Worm (Caenorhabditis elegans): ENCODE measurements around the gene lips-15.
A peak's percentile ranks its signal among the peaks of the same experiment; 100 is the strongest.

lips-15 gene

DNA sequence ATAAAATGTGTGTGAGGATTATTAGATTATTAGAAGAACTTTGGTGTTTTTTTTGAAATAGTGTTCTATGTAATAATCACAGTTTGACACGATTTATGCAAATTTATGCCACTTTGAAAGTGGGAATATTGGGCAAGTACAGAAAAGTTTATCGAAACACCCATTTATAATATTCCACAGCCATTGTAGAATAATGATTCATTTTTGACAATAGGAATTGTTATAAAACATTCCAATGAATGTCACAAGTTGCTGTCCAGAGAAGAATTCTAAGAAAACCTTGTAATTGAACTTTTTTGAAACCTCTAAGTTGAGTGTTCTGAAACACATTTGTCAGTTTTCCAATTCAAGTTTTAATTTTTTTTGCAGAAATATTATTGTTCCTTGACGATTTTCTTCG lies 8.0 kb downstream of the lips-15 start, which contains the start of gene nspe-4:
Gene nspe-4 (plus strand): TSS at position 301 of the 400 bp plus-strand sequence.
- TF ChIP-seq ZK546.5 (tag; optimal IDR thresholded peaks at IDR 0.05) = no peak
- no peak for TF ChIP-seq nhr-129 (tag; optimal IDR thresholded peaks at IDR 0.05)
- TF ChIP-seq egl-27 (tag; optimal IDR thresholded peaks at IDR 0.05) = no peak
- no peak for TF ChIP-seq ceh-16 (tag; optimal IDR thresholded peaks at IDR 0.05)
- no peak for TF ChIP-seq nhr-10 (tag; optimal IDR thresholded peaks at IDR 0.05)

DNA sequence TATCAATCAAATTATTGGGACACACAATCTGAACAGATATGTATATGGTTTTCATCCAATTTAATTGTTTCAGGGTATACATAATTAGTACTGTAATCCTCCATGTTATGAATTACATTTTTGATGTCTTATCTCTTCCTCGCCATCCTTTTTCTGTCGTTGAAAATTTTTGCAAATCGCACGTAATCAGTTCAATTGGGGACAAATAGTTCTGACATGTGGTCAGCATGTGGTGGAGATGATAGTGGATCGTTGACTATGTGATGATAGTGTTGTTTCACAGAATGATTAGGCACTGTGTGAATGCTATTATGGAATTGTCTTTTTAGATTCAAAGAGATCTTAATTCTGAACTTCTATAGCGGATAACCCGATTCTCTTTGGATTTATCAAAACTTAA lies 11.2 kb downstream of the lips-15 start:
- peak; percentile 42 for TF ChIP-seq sma-3 (GFP tag; optimal IDR thresholded peaks at IDR 0.05)
- TF ChIP-seq sma-9 (GFP tag; optimal IDR thresholded peaks at IDR 0.05) = peak; percentile 94
- TF ChIP-seq sma-9 (tag; optimal IDR thresholded peaks at IDR 0.05) = no peak
- TF ChIP-seq aly-2 (tag; optimal IDR thresholded peaks at IDR 0.05) = no peak
- TF ChIP-seq blmp-1 (tag; optimal IDR thresholded peaks at IDR 0.05; ENCODE audit: insufficient read depth) = no peak
- TF ChIP-seq unc-39 (tag; optimal IDR thresholded peaks at IDR 0.05) = no peak

DNA sequence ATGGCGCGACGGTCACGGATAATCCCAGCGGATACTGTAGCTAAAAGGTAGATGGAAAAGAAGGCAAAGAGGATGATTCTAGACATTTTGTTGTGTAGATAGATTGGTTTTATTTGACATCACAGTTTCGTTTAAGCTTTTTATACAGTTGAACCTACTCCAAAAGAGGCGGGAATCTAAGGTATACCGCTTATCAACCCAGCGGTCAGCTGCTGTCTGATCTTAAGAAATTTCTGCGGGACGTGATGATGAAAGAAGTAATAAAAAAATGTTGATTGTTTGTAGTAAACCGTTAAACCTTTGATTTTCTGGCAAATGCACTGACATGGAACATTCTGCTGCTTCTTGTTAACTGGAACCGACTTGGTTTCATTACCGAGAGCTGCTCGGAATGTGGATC lies 11.9 kb downstream of the lips-15 start, which contains the start of gene nspe-6:
Gene nspe-6 (minus strand): TSS at position 101 of the 400 bp plus-strand sequence.
- no peak for TF ChIP-seq ZK546.5 (tag; optimal IDR thresholded peaks at IDR 0.05)
- TF ChIP-seq C34F6.9 (tag; optimal IDR thresholded peaks at IDR 0.05) = no peak
- TF ChIP-seq ceh-16 (tag; optimal IDR thresholded peaks at IDR 0.05) = no peak
- no peak for TF ChIP-seq mdl-1 (tag; optimal IDR thresholded peaks at IDR 0.05)
- TF ChIP-seq sma-3 (GFP tag; optimal IDR thresholded peaks at IDR 0.05) = no peak
- TF ChIP-seq snpc-4 (tag; optimal IDR thresholded peaks at IDR 0.05) = no peak
- TF ChIP-seq alr-1 (tag; optimal IDR thresholded peaks at IDR 0.05) = no peak
- TF ChIP-seq nhr-12 (tag; optimal IDR thresholded peaks at IDR 0.05) = no peak
- TF ChIP-seq egl-27 (tag; optimal IDR thresholded peaks at IDR 0.05) = no peak
- TF ChIP-seq zag-1 (tag; optimal IDR thresholded peaks at IDR 0.05) = no peak

DNA sequence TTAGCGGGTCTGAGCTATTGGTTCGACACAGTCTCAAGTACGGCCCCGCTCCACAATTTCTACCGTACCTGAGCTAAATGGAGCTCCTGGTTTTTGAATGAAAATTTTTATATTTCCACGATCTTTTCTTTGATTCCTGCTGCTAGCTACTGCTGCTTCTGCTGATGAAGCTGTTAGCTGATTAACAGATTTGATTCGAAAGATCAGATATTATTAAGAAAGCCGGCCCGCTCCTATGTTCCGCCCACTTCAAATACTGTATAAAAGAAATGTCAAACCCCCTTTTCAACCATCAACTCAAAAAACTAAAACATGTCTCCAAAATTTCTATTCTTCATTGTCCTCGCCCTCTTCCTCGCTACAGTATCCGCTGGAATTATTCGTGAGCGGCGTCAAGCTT lies 13.4 kb downstream of the lips-15 start, which contains the start of gene nspe-3:
Gene nspe-3 (plus strand): TSS at position 301 of the 400 bp plus-strand sequence.
- TF ChIP-seq nhr-12 (tag; optimal IDR thresholded peaks at IDR 0.05) (no peak), ama-1 (optimal IDR thresholded peaks at IDR 0.05) (no peak)

DNA sequence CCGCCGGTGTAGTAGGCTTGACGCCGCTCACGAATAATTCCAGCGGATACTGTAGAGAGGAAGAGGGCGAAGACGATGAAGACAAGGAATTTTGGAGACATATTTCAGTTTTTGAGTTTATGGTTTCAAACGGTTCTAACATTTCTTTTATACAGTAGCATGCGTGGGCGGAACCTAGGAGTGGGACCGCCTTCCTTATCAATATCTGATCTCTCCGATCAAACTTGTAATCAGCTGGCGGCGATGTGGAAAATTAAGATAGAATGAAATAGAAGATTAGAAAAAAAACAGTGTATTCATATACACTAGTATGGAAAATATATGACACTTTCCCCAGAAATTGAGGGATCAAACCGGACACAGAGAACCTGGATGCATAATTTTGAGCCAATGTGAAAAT lies 15.1 kb downstream of the lips-15 start, which contains the start of gene nspe-2:
Gene nspe-2 (minus strand): TSS at position 101 of the 400 bp plus-strand sequence.
- no peak for TF ChIP-seq F13H6.1 (tag; optimal IDR thresholded peaks at IDR 0.05)
- TF ChIP-seq lin-39 (tag; optimal IDR thresholded peaks at IDR 0.05) = no peak
- no peak for TF ChIP-seq Y55F3AM.14 (GFP tag; optimal IDR thresholded peaks at IDR 0.05)
- no peak for TF ChIP-seq nhr-12 (tag; optimal IDR thresholded peaks at IDR 0.05)
- TF ChIP-seq nhr-77 (tag; optimal IDR thresholded peaks at IDR 0.05) = no peak

DNA sequence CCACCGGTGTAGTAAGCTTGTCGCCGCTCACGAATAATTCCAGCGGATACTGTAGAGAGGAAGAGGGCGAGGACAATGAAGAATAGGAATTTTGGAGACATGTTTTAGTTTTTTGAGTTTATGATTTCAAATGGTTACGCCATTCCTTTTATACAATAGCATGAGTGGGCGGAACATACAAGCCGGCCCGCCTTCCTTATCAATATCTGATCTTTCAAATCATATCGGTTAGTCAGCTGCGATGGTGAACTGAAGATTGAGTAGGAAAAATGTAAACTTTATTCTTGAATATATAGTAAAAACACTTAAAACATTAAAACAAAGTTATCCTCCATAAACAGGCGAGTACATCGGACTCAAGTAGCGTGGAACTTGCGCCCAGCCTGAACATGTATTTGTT lies 16.6 kb downstream of the lips-15 start, which contains the start of gene nspe-1:
Gene nspe-1 (minus strand): TSS at position 101 of the 400 bp plus-strand sequence.
- TF ChIP-seq nhr-21 (tag; optimal IDR thresholded peaks at IDR 0.05) (no peak), skn-1 (tag; optimal IDR thresholded peaks at IDR 0.05) (no peak), nhr-12 (tag; optimal IDR thresholded peaks at IDR 0.05) (no peak), ZK546.5 (tag; optimal IDR thresholded peaks at IDR 0.05) (no peak), unc-39 (tag; optimal IDR thresholded peaks at IDR 0.05) (no peak), dmd-4 (tag; optimal IDR thresholded peaks at IDR 0.05) (no peak), mbf-1 (tag; optimal IDR thresholded peaks at IDR 0.05) (no peak), sma-9 (GFP tag; optimal IDR thresholded peaks at IDR 0.05) (no peak), sma-9 (tag; optimal IDR thresholded peaks at IDR 0.05) (no peak), alr-1 (tag; optimal IDR thresholded peaks at IDR 0.05) (no peak), unc-55 (GFP tag; optimal IDR thresholded peaks at IDR 0.05) (no peak), zag-1 (tag; optimal IDR thresholded peaks at IDR 0.05) (no peak), egl-27 (tag; optimal IDR thresholded peaks at IDR 0.05) (no peak), blmp-1 (tag; optimal IDR thresholded peaks at IDR 0.05; ENCODE audit: insufficient read depth) (no peak), ama-1 (optimal IDR thresholded peaks at IDR 0.05) (no peak), snpc-4 (tag; optimal IDR thresholded peaks at IDR 0.05) (no peak), C34F6.9 (tag; optimal IDR thresholded peaks at IDR 0.05) (no peak), ceh-16 (tag; optimal IDR thresholded peaks at IDR 0.05) (no peak)

DNA sequence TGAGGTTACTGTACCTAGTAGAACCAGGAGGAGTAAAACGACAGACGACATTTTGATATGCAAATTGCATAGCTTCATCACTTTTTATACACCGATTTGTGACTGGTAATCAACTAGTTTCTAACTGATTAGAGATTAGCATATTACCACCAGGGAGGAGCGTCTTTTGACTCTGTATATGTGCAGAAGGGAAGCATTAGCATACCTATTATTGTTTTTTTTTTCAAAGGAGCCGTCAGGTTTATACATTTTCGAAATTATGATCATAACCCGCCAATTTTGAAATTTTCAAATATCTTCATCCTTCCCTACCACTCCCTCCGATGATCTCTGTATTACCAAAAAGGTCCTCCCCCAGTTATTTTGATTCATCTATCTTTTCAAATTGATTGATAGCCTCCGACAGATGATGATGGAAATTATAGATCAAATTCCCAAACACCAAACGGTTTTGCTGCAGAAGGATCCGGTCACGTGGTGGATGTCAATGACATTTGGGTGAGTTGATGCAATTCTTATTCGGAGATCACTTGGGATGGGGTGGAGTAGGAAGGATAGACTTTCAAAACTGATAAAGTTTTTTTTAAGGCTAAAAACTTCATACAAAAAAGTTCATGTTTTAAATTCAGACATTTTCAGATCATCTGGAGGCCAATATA lies 17.9 kb downstream of the lips-15 start, which contains the start of gene nspe-8:
Gene nspe-8 (minus strand): TSS at position 51 of the 659 bp plus-strand sequence.
- peak; percentile 68 for TF ChIP-seq nhr-25 (tag; optimal IDR thresholded peaks at IDR 0.05)
- peak; percentile 97 for TF ChIP-seq sma-9 (GFP tag; optimal IDR thresholded peaks at IDR 0.05)
- no peak for TF ChIP-seq sma-9 (tag; optimal IDR thresholded peaks at IDR 0.05)
- peak; percentile 50 for TF ChIP-seq gmeb-1 (tag; optimal IDR thresholded peaks at IDR 0.05)
- no peak for TF ChIP-seq lin-13 (GFP tag; optimal IDR thresholded peaks at IDR 0.05)
- TF ChIP-seq mdl-1 (tag; optimal IDR thresholded peaks at IDR 0.05) = peak; percentile 30 to 41
- peak; percentile 10 for TF ChIP-seq fos-1 (tag; optimal IDR thresholded peaks at IDR 0.05)
- TF ChIP-seq nhr-129 (tag; optimal IDR thresholded peaks at IDR 0.05) = peak; percentile 46
- TF ChIP-seq lin-39 (tag; optimal IDR thresholded peaks at IDR 0.05) = no peak
- TF ChIP-seq nhr-21 (tag; optimal IDR thresholded peaks at IDR 0.05) = peak; percentile 86
- TF ChIP-seq sma-3 (GFP tag; optimal IDR thresholded peaks at IDR 0.05) = peak; percentile 82
- no peak for TF ChIP-seq skn-1 (tag; optimal IDR thresholded peaks at IDR 0.05)
- TF ChIP-seq C34F6.9 (tag; optimal IDR thresholded peaks at IDR 0.05) = no peak
